Fruit fly (Drosophila melanogaster) whole organism, larva: Measurements from ENCODE around the gene Alh.

Experiments
- noc ChIP-seq: fragments of 200-800 bp; sonication (Bioruptor generic); optimal IDR thresholded peaks from 3 replicates; lab custom pipeline; 2019; ENCODE audit warnings: missing biosample characterization, mild to moderate bottlenecking, missing genetic modification characterization, moderate library complexity

Alh gene

dm6 chr3R:7109760-7110303 is 14.2 kb downstream of the Alh start:
- TF ChIP-seq noc (tag; lab: Kevin White, UChicago): no peak

- peak; percentile 5 for TF ChIP-seq noc (tag; lab: Kevin White, UChicago)
Measured at dm6 chr3R:7108589-7109312, 15.2 kb downstream of the Alh start.

dm6 chr3R:7107713-7108588 is 16.0 kb downstream of the Alh start:
- peak; percentile 58 for TF ChIP-seq noc (tag; lab: Kevin White, UChicago)

dm6 chr3R:7105503-7106164 is 18.4 kb downstream of the Alh start:
- TF ChIP-seq noc (tag; lab: Kevin White, UChicago): no peak

- no peak for TF ChIP-seq noc (tag; lab: Kevin White, UChicago)
Measured at dm6 chr3R:7104308-7104707, 19.7 kb downstream of the Alh start.

dm6 chr3R:7102853-7103833 is 20.8 kb downstream of the Alh start:
- TF ChIP-seq noc (tag; lab: Kevin White, UChicago): no peak

- TF ChIP-seq noc (tag; lab: Kevin White, UChicago): no peak
Measured at dm6 chr3R:7094368-7094767, 29.6 kb downstream of the Alh start.

dm6 chr3R:7093592-7093991 is 30.4 kb downstream of the Alh start:
- no peak for TF ChIP-seq noc (tag; lab: Kevin White, UChicago)

dm6 chr3R:7091904-7092303 is 32.1 kb downstream of the Alh start:
- no peak for TF ChIP-seq noc (tag; lab: Kevin White, UChicago)

- TF ChIP-seq noc (tag; lab: Kevin White, UChicago): no peak
Measured at dm6 chr3R:7090337-7090830, 33.6 kb downstream of the Alh start.

dm6 chr3R:7089522-7090336 is 34.3 kb downstream of the Alh start:
- peak; percentile 18 for TF ChIP-seq noc (tag; lab: Kevin White, UChicago)

- no peak for TF ChIP-seq noc (tag; lab: Kevin White, UChicago)
Measured at dm6 chr3R:7088837-7089361, 35.1 kb downstream of the Alh start.

dm6 chr3R:7087904-7088303 is 36.1 kb downstream of the Alh start:
- no peak for TF ChIP-seq noc (tag; lab: Kevin White, UChicago)

- TF ChIP-seq noc (tag; lab: Kevin White, UChicago): no peak
Measured at dm6 chr3R:7087201-7087505, 36.8 kb downstream of the Alh start.
